Worm (Caenorhabditis elegans) whole organism, L2 larva: Measurements from ENCODE around the gene F19H6.6.

Experiments
- ZK546.5 ChIP-seq: sonication (generic microtip); optimal IDR thresholded peaks from 2 replicates; lab custom pipeline; 2017; ENCODE audit warnings: missing biosample characterization, missing genetic modification characterization
- ama-1 ChIP-seq: fragments of 150-350 bp; optimal IDR thresholded peaks from 2 replicates; lab custom pipeline; 2018; ENCODE audit warnings: inconsistent platforms
- ceh-16 ChIP-seq: fragments of 150-350 bp; optimal IDR thresholded peaks from 2 replicates; lab custom pipeline; 2014; ENCODE audit warnings: missing biosample characterization, missing genetic modification characterization
- ceh-82 ChIP-seq: fragments of 150-350 bp; optimal IDR thresholded peaks from 2 replicates; lab custom pipeline; 2014; ENCODE audit warnings: missing biosample characterization, missing genetic modification characterization
- egl-27 ChIP-seq: sonication (generic microtip); optimal IDR thresholded peaks from 3 replicates; lab custom pipeline; 2017; ENCODE audit warnings: missing biosample characterization, missing genetic modification reagents, missing genetic modification characterization
- fos-1 ChIP-seq: fragments of 150-350 bp; optimal IDR thresholded peaks from 2 replicates; lab custom pipeline; 2014; ENCODE audit warnings: missing biosample characterization, missing genetic modification characterization
- lsy-2 ChIP-seq, 2 experiments: fragments of 150-350 bp in 1 of 2; sonication (generic microtip) in 1 of 2; optimal IDR thresholded peaks; 2 replicates each; lab custom pipeline; 2014 to 2017; ENCODE audit warnings: missing biosample characterization in 2 of 2, missing genetic modification characterization in 2 of 2
- mdl-1 ChIP-seq, 2 experiments: fragments of 150-350 bp in 1 of 2; sonication (generic microtip) in 1 of 2; optimal IDR thresholded peaks; 2 replicates each; lab custom pipeline; 2017; ENCODE audit warnings: missing biosample characterization in 2 of 2, missing genetic modification characterization in 2 of 2
- nhr-10 ChIP-seq: sonication (generic microtip); optimal IDR thresholded peaks from 2 replicates; lab custom pipeline; 2017; ENCODE audit warnings: missing biosample characterization, missing genetic modification characterization
- nhr-21 ChIP-seq: fragments of 150-350 bp; optimal IDR thresholded peaks from 2 replicates; lab custom pipeline; 2014; ENCODE audit warnings: missing biosample characterization, missing genetic modification characterization
- peb-1 ChIP-seq: fragments of 150-350 bp; optimal IDR thresholded peaks from 2 replicates; lab custom pipeline; 2014; ENCODE audit warnings: missing biosample characterization, missing genetic modification characterization
- unc-62 ChIP-seq: fragments of 150-350 bp; optimal IDR thresholded peaks from 2 replicates; lab custom pipeline; 2014; ENCODE audit warnings: missing biosample characterization, missing genetic modification reagents, missing genetic modification characterization
- zag-1 ChIP-seq: fragments of 150-350 bp; optimal IDR thresholded peaks from 2 replicates; lab custom pipeline; 2014; ENCODE audit warnings: missing biosample characterization, missing genetic modification characterization
- ztf-4 ChIP-seq: fragments of 150-350 bp; optimal IDR thresholded peaks from 2 replicates; lab custom pipeline; 2014; ENCODE audit warnings: missing biosample characterization, missing genetic modification characterization

DNA sequence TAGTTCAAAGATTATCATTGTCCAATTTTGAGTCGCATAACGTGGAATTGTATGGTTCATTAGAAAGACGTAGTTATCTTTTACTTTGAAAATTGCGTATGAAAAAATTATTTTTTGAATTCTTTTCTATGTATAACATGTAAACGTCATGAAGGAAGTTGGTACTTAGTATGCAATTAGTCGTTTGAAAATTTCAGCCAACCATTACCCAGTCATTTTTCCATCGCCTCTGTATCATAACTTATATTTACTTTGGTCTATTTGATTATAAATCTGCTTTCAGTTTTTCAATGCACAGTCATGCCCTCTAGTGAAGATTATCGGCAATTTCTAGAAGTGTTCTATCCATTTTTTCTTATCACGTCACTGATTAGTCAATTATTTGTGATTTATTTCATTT is 34.2 kb upstream of the F19H6.6 start, which contains the start of gene srd-41:
- TF ChIP-seq peb-1 (no peak), ceh-16 (tag; lab: Kevin White, UChicago) (no peak), egl-27 (tag; lab: Kevin White, UChicago) (no peak), unc-62 (GFP tag; lab: Kevin White, UChicago) (no peak), fos-1 (no peak), zag-1 (no peak), mdl-1 (tag; optimal IDR thresholded peaks at IDR 0.05; lab: Kevin White, UChicago) (no peak), ama-1 (no peak), ZK546.5 (tag; lab: Kevin White, UChicago) (no peak), lsy-2 (tag; optimal IDR thresholded peaks at IDR 0.05; lab: Kevin White, UChicago) (no peak), nhr-10 (tag; lab: Kevin White, UChicago) (no peak), ztf-4 (tag; lab: Kevin White, UChicago) (no peak), ceh-82 (no peak), nhr-21 (tag; lab: Kevin White, UChicago) (no peak)
